Worm (Caenorhabditis elegans) whole organism, L2 larva: ENCODE results near the gene eif-3.D.

Source experiments
- ceh-16 ChIP-seq: fragments of 150-350 bp; optimal IDR thresholded peaks from 2 replicates; lab custom pipeline; 2014; ENCODE audit warnings: missing biosample characterization, missing genetic modification characterization
- lin-39 ChIP-seq: fragments of 150-350 bp; optimal IDR thresholded peaks from 2 replicates; lab custom pipeline; 2014; ENCODE audit warnings: missing biosample characterization, missing genetic modification reagents, missing genetic modification characterization
- skn-1 ChIP-seq: sonication (generic microtip); optimal IDR thresholded peaks from 2 replicates; lab custom pipeline; 2017; ENCODE audit warnings: missing biosample characterization, missing genetic modification characterization
- unc-62 ChIP-seq: fragments of 150-350 bp; optimal IDR thresholded peaks from 2 replicates; lab custom pipeline; 2014; ENCODE audit warnings: missing biosample characterization, missing genetic modification reagents, missing genetic modification characterization

- no peak for TF ChIP-seq ceh-16 (tag; lab: Kevin White, UChicago)
- no peak for TF ChIP-seq unc-62
- no peak for TF ChIP-seq skn-1
- TF ChIP-seq lin-39 (tag; lab: Kevin White, UChicago) = no peak
These were observed 13.6 kb upstream of the eif-3.D start for ce11 chrIII:8984960-8985359.
